Fruit fly (Drosophila melanogaster) whole organism, prepupa: ENCODE results near the gene CG31883.

Experiments used
- CG16779 ChIP-seq: fragments of 200-800 bp; sonication (Bioruptor generic); optimal IDR thresholded peaks from 3 replicates; lab custom pipeline; 2017; ENCODE audit warnings: missing biosample characterization, mild to moderate bottlenecking, missing genetic modification characterization
- CG3032 ChIP-seq: fragments of 200-800 bp; optimal IDR thresholded peaks from 2 replicates; lab custom pipeline; 2019; ENCODE audit warnings: missing biosample characterization, mild to moderate bottlenecking, missing genetic modification characterization, moderate library complexity
- CG32006 ChIP-seq: fragments of 200-800 bp; sonication (Bioruptor generic); optimal IDR thresholded peaks from 3 replicates; lab custom pipeline; 2017; ENCODE audit warnings: missing biosample characterization, mild to moderate bottlenecking, missing genetic modification characterization
- CG8119 ChIP-seq: fragments of 200-800 bp; sonication (Bioruptor generic); IDR thresholded peaks from 3 replicates; pipeline ENCODE4 v1.3.6; 2022; ENCODE audit warnings: missing biosample characterization, missing genetic modification characterization
- Gug ChIP-seq: fragments of 200-800 bp; sonication (Bioruptor generic); IDR thresholded peaks from 2 replicates; pipeline ENCODE4 v1.3.6; 2022; ENCODE audit warnings: missing biosample characterization, missing genetic modification characterization
- Smox ChIP-seq: fragments of 200-800 bp; sonication (Bioruptor generic); optimal IDR thresholded peaks from 3 replicates; lab custom pipeline; 2016; ENCODE audit warnings: missing biosample characterization, missing genetic modification characterization
- Sox102F ChIP-seq: fragments of 200-800 bp; sonication (Bioruptor generic); optimal IDR thresholded peaks from 2 replicates; lab custom pipeline; 2016; ENCODE audit warnings: missing biosample characterization, mild to moderate bottlenecking, missing genetic modification characterization
- cyc ChIP-seq: fragments of 200-800 bp; sonication (Bioruptor generic); optimal IDR thresholded peaks from 3 replicates; lab custom pipeline; 2016; ENCODE audit warnings: missing biosample characterization, missing genetic modification characterization
- pdm3 ChIP-seq: fragments of 200-800 bp; sonication (Bioruptor generic); optimal IDR thresholded peaks from 3 replicates; lab custom pipeline; 2016; ENCODE audit warnings: missing biosample characterization, missing genetic modification characterization
- ss ChIP-seq, 2 experiments: fragments of 200-800 bp; sonication (Bioruptor generic); optimal IDR thresholded peaks; 2 replicates in 1 of 2; 3 replicates in 1 of 2; lab custom pipeline; 2017 to 2018; ENCODE audit warnings: mild to moderate bottlenecking in 2 of 2, missing biosample characterization in 2 of 2, missing genetic modification characterization in 2 of 2, moderate library complexity in 1 of 2

DNA sequence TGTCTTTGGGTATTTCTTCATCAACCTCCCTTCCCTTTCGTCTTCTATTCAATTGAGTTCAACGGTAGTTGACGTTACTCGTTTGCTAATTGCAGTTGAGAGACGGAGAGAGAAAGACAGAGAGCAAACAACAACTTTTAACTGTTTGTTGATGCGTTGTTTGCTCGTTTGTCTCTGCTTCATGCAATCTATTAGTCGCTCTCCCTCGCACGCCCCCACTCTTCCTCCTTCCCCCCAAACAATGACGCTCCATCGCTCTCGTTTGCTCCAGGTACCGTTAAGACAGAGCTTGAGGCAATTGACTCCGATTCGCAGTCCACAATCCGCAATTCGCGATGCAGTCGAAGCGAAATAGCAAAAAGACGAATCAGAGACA is 31.0 kb upstream of the CG31883 start:
- no peak for TF ChIP-seq Gug
- TF ChIP-seq Smox (GFP tag; lab: Kevin White, UChicago), result no peak
- no peak for TF ChIP-seq Sox102F (GFP tag; lab: Kevin White, UChicago)
- TF ChIP-seq CG16779 (tag; lab: Kevin White, UChicago), result no peak
- TF ChIP-seq ss (GFP tag; optimal IDR thresholded peaks at IDR 0.05; lab: Kevin White, UChicago), result no peak
- TF ChIP-seq cyc, result no peak
- TF ChIP-seq CG8119 (GFP tag; lab: Robert Waterston, UW), result no peak; the same call in 2 of the 3 replicates
- TF ChIP-seq CG32006 (GFP tag; lab: Kevin White, UChicago), result no peak
- TF ChIP-seq CG3032 (tag; lab: Kevin White, UChicago), result no peak
- TF ChIP-seq pdm3, result no peak
